Fruit fly (Drosophila melanogaster) whole organism, embryonic: ENCODE measurements around the gene ps.

Experiments used
- ATbp ChIP-seq: fragments of 200-800 bp; sonication (Bioruptor generic); optimal IDR thresholded peaks from 2 replicates; lab custom pipeline; 2017; ENCODE audit warnings: missing biosample characterization, mild to moderate bottlenecking, missing genetic modification characterization, missing genetic modification reagents
- Ada2b ChIP-seq: fragments of 200-800 bp; sonication (Bioruptor generic); IDR thresholded peaks from 2 replicates; pipeline ENCODE4 v1.3.6; 2022; ENCODE audit warnings: missing biosample characterization, missing genetic modification characterization
- CG10209 ChIP-seq: fragments of 200-800 bp; sonication (Bioruptor generic); optimal IDR thresholded peaks from 3 replicates; lab custom pipeline; 2017; ENCODE audit warnings: missing biosample characterization, mild to moderate bottlenecking, missing genetic modification characterization, missing genetic modification reagents
- CG10321 ChIP-seq: fragments of 200-800 bp; sonication (Bioruptor generic); IDR thresholded peaks from 2 replicates; pipeline ENCODE4 v1.3.6; 2022; ENCODE audit warnings: missing biosample characterization, missing genetic modification characterization
- CG11560 ChIP-seq: fragments of 200-800 bp; sonication (Bioruptor generic); IDR thresholded peaks from 3 replicates; pipeline ENCODE4 v1.3.6; 2022; ENCODE audit warnings: missing biosample characterization, missing genetic modification characterization
- CG12942 ChIP-seq: fragments of 200-800 bp; sonication (Bioruptor generic); optimal IDR thresholded peaks from 3 replicates; lab custom pipeline; 2016; ENCODE audit warnings: missing biosample characterization, missing genetic modification characterization
- CG14710 ChIP-seq: fragments of 200-800 bp; sonication (Bioruptor generic); optimal IDR thresholded peaks from 3 replicates; lab custom pipeline; 2019; ENCODE audit warnings: missing biosample characterization, mild to moderate bottlenecking, missing genetic modification characterization, moderate library complexity
- CG15011 ChIP-seq: fragments of 200-800 bp; sonication (Bioruptor generic); optimal IDR thresholded peaks from 3 replicates; lab custom pipeline; 2018; ENCODE audit warnings: missing biosample characterization, mild to moderate bottlenecking, missing genetic modification characterization
- CG15479 ChIP-seq: fragments of 200-800 bp; sonication (Bioruptor generic); optimal IDR thresholded peaks from 3 replicates; lab custom pipeline; 2019; ENCODE audit warnings: missing biosample characterization, mild to moderate bottlenecking, missing genetic modification characterization, moderate library complexity
- CG1602 ChIP-seq: fragments of 200-800 bp; sonication (Bioruptor generic); optimal IDR thresholded peaks from 3 replicates; lab custom pipeline; 2016; ENCODE audit warnings: missing biosample characterization, missing genetic modification characterization
- CG17359 ChIP-seq: fragments of 200-800 bp; sonication (Bioruptor generic); optimal IDR thresholded peaks from 3 replicates; lab custom pipeline; 2018; ENCODE audit warnings: missing biosample characterization, mild to moderate bottlenecking, missing genetic modification characterization, moderate library complexity
- CG17568 ChIP-seq: fragments of 200-800 bp; sonication (Bioruptor generic); optimal IDR thresholded peaks from 2 replicates; lab custom pipeline; 2018; ENCODE audit warnings: missing biosample characterization, mild to moderate bottlenecking, missing genetic modification characterization, moderate library complexity
- CG18619 ChIP-seq: fragments of 200-800 bp; sonication (Bioruptor generic); optimal IDR thresholded peaks from 3 replicates; lab custom pipeline; 2017; ENCODE audit warnings: missing biosample characterization, mild to moderate bottlenecking, missing genetic modification characterization
- CG4282 ChIP-seq: fragments of 200-800 bp; sonication (Bioruptor generic); optimal IDR thresholded peaks from 2 replicates; lab custom pipeline; 2016; ENCODE audit warnings: missing biosample characterization, missing genetic modification characterization
- CG4360 ChIP-seq: fragments of 200-800 bp; sonication (Bioruptor generic); IDR thresholded peaks from 2 replicates; pipeline ENCODE4 v1.3.6; 2022; ENCODE audit warnings: missing biosample characterization, missing genetic modification characterization
- CG43689 ChIP-seq: fragments of 200-800 bp; sonication (Bioruptor generic); IDR thresholded peaks from 2 replicates; pipeline ENCODE4 v1.3.6; 2022; ENCODE audit warnings: missing biosample characterization, missing genetic modification characterization
- CG7357 ChIP-seq: fragments of 200-800 bp; sonication (Bioruptor generic); IDR thresholded peaks from 3 replicates; pipeline ENCODE4 v1.3.6; 2022; ENCODE audit warnings: missing biosample characterization, missing genetic modification characterization
- CG7987 ChIP-seq: fragments of 200-800 bp; sonication (Bioruptor generic); optimal IDR thresholded peaks from 2 replicates; lab custom pipeline; 2018; ENCODE audit warnings: missing biosample characterization, mild to moderate bottlenecking, missing genetic modification characterization, moderate library complexity
- CG8281 ChIP-seq: fragments of 200-800 bp; sonication (Bioruptor generic); optimal IDR thresholded peaks from 2 replicates; lab custom pipeline; 2018; ENCODE audit warnings: missing biosample characterization, mild to moderate bottlenecking, missing genetic modification characterization, moderate library complexity
- CG9215 ChIP-seq: fragments of 200-800 bp; sonication (Bioruptor generic); IDR thresholded peaks from 2 replicates; pipeline ENCODE4 v1.3.6; 2022; ENCODE audit warnings: missing biosample characterization, missing genetic modification characterization
- D19A ChIP-seq: fragments of 200-800 bp; optimal IDR thresholded peaks from 3 replicates; lab custom pipeline; 2019; ENCODE audit warnings: missing biosample characterization, mild to moderate bottlenecking, missing genetic modification characterization, moderate library complexity
- Dp ChIP-seq: fragments of 200-800 bp; sonication (Bioruptor generic); optimal IDR thresholded peaks from 2 replicates; lab custom pipeline; 2018; ENCODE audit warnings: missing biosample characterization, mild to moderate bottlenecking, missing genetic modification characterization, moderate library complexity
- ERR ChIP-seq: fragments of 200-800 bp; sonication (Bioruptor generic); optimal IDR thresholded peaks from 2 replicates; lab custom pipeline; 2016; ENCODE audit warnings: missing biosample characterization, missing genetic modification characterization
- Ets65A ChIP-seq: fragments of 200-800 bp; sonication (Bioruptor generic); peaks from one replicate; lab custom pipeline; 2016; ENCODE audit warnings: missing biosample characterization, missing genetic modification characterization
- H15 ChIP-seq: fragments of 200-800 bp; sonication (Bioruptor generic); IDR thresholded peaks from 3 replicates; pipeline ENCODE4 v1.3.6; 2022; ENCODE audit warnings: missing biosample characterization, missing genetic modification characterization
- Hr3 ChIP-seq: fragments of 200-800 bp; sonication (Bioruptor generic); optimal IDR thresholded peaks from 3 replicates; lab custom pipeline; 2016; ENCODE audit warnings: missing biosample characterization, missing genetic modification characterization
- Lpt ChIP-seq: fragments of >200 bp; optimal IDR thresholded peaks from 2 replicates; lab custom pipeline; 2018; ENCODE audit warnings: missing biosample characterization, missing genetic modification characterization
- Max ChIP-seq: fragments of 200-800 bp; sonication (Bioruptor generic); optimal IDR thresholded peaks from 2 replicates; lab custom pipeline; 2016; ENCODE audit warnings: missing biosample characterization, mild to moderate bottlenecking, missing genetic modification characterization
- Nf-YC ChIP-seq: fragments of 200-800 bp; optimal IDR thresholded peaks from 3 replicates; lab custom pipeline; 2019; ENCODE audit warnings: missing biosample characterization, mild to moderate bottlenecking, missing genetic modification characterization, moderate library complexity
- Oli ChIP-seq: fragments of 200-800 bp; sonication (Bioruptor generic); optimal IDR thresholded peaks from 2 replicates; lab custom pipeline; 2018; ENCODE audit warnings: missing biosample characterization, mild to moderate bottlenecking, missing genetic modification characterization, moderate library complexity
- PHDP ChIP-seq: fragments of 200-800 bp; sonication (Bioruptor generic); optimal IDR thresholded peaks from 3 replicates; lab custom pipeline; 2018; ENCODE audit warnings: missing biosample characterization, mild to moderate bottlenecking, missing genetic modification characterization, moderate library complexity
- Ptx1 ChIP-seq: fragments of 200-800 bp; sonication (Bioruptor generic); IDR thresholded peaks from 2 replicates; pipeline ENCODE4 v1.3.6; 2022; ENCODE audit warnings: missing biosample characterization, missing genetic modification characterization
- Vsx1 ChIP-seq: fragments of 200-800 bp; sonication (Bioruptor generic); optimal IDR thresholded peaks from 2 replicates; lab custom pipeline; 2017; ENCODE audit warnings: missing biosample characterization, mild to moderate bottlenecking, missing genetic modification characterization, missing genetic modification reagents
- abd-A ChIP-seq: fragments of 200-800 bp; sonication (Bioruptor generic); optimal IDR thresholded peaks from 3 replicates; lab custom pipeline; 2019; ENCODE audit warnings: missing biosample characterization, mild to moderate bottlenecking, missing genetic modification characterization, moderate library complexity
- ase ChIP-seq: fragments of 200-800 bp; sonication (Bioruptor generic); IDR thresholded peaks from 3 replicates; pipeline ENCODE4 v1.3.6; 2022; ENCODE audit warnings: missing biosample characterization, missing genetic modification characterization
- bab2 ChIP-seq: fragments of 200-800 bp; sonication (Bioruptor generic); optimal IDR thresholded peaks from 2 replicates; lab custom pipeline; 2016; ENCODE audit warnings: missing biosample characterization, missing genetic modification characterization
- chn ChIP-seq: fragments of 200-800 bp; sonication (Bioruptor generic); optimal IDR thresholded peaks from 2 replicates; lab custom pipeline; 2016; ENCODE audit warnings: missing biosample characterization, missing genetic modification characterization
- corto ChIP-seq: fragments of 200-800 bp; sonication (Bioruptor generic); optimal IDR thresholded peaks from 2 replicates; lab custom pipeline; 2016; ENCODE audit warnings: missing biosample characterization, mild to moderate bottlenecking, missing genetic modification characterization, moderate library complexity
- emc ChIP-seq: fragments of 200-800 bp; sonication (Bioruptor generic); optimal IDR thresholded peaks from 2 replicates; lab custom pipeline; 2016; ENCODE audit warnings: missing biosample characterization, missing genetic modification characterization
- fd3F ChIP-seq: fragments of 200-800 bp; sonication (Bioruptor generic); optimal IDR thresholded peaks from 2 replicates; lab custom pipeline; 2018; ENCODE audit warnings: missing biosample characterization, mild to moderate bottlenecking, missing genetic modification characterization, moderate library complexity
- gce ChIP-seq: fragments of 200-800 bp; sonication (Bioruptor generic); IDR thresholded peaks from 3 replicates; pipeline ENCODE4 v1.3.6; 2022; ENCODE audit warnings: missing biosample characterization, missing genetic modification characterization
- gsb-n ChIP-seq: fragments of 200-800 bp; sonication (Bioruptor generic); optimal IDR thresholded peaks from 3 replicates; lab custom pipeline; 2018; ENCODE audit warnings: missing biosample characterization, mild to moderate bottlenecking, missing genetic modification characterization
- hbn ChIP-seq: fragments of 200-800 bp; sonication (Bioruptor generic); IDR thresholded peaks from 2 replicates; pipeline ENCODE4 v1.3.6; 2022; ENCODE audit warnings: missing biosample characterization, missing genetic modification characterization; ENCODE audit not compliant: partially characterized antibody
- insv ChIP-seq, 2 experiments: fragments of 200-800 bp; sonication (Bioruptor generic); optimal IDR thresholded peaks; 3 replicates each; lab custom pipeline; 2016 to 2018; ENCODE audit warnings: missing biosample characterization in 2 of 2, missing genetic modification characterization in 2 of 2
- ken ChIP-seq: fragments of 200-800 bp; sonication (Bioruptor generic); IDR thresholded peaks from 3 replicates; pipeline ENCODE4 v1.3.6; 2022; ENCODE audit warnings: missing biosample characterization, missing genetic modification characterization
- lola ChIP-seq, 3 experiments: fragments of >200 bp in 2 of 3; fragments of 200-800 bp in 1 of 3; sonication (Bioruptor generic) in 1 of 3; optimal IDR thresholded peaks; 2 replicates each; lab custom pipeline; 2017 to 2019; ENCODE audit warnings: missing biosample characterization in 3 of 3, missing genetic modification characterization in 3 of 3, mild to moderate bottlenecking in 1 of 3, moderate library complexity in 1 of 3
- pfk ChIP-seq: fragments of 200-800 bp; sonication (Bioruptor generic); optimal IDR thresholded peaks from 2 replicates; lab custom pipeline; 2018; ENCODE audit warnings: missing biosample characterization, mild to moderate bottlenecking, missing genetic modification characterization, moderate library complexity
- pita ChIP-seq: fragments of 200-800 bp; sonication (Bioruptor generic); optimal IDR thresholded peaks from 2 replicates; lab custom pipeline; 2017; ENCODE audit warnings: missing biosample characterization, mild to moderate bottlenecking, missing genetic modification characterization
- prd ChIP-seq, 3 experiments: fragments of >200 bp in 2 of 3; fragments of 200-800 bp in 1 of 3; sonication (Bioruptor generic) in 1 of 3; optimal IDR thresholded peaks in 2 of 3; IDR thresholded peaks in 1 of 3; 2 replicates in 2 of 3; 3 replicates in 1 of 3; pipeline versions ENCODE4 v1.3.6 to Lab custom; 2017 to 2022; ENCODE audit warnings: missing biosample characterization in 1 of 3, missing genetic modification characterization in 1 of 3
- run ChIP-seq: fragments of 200-800 bp; sonication (Bioruptor generic); optimal IDR thresholded peaks from 3 replicates; lab custom pipeline; 2018; ENCODE audit warnings: missing biosample characterization, mild to moderate bottlenecking, missing genetic modification characterization
- tio ChIP-seq: fragments of 200-800 bp; sonication (Bioruptor generic); optimal IDR thresholded peaks from 2 replicates; lab custom pipeline; 2017; ENCODE audit warnings: missing biosample characterization, missing genetic modification characterization, inconsistent platforms

The ps gene

DNA sequence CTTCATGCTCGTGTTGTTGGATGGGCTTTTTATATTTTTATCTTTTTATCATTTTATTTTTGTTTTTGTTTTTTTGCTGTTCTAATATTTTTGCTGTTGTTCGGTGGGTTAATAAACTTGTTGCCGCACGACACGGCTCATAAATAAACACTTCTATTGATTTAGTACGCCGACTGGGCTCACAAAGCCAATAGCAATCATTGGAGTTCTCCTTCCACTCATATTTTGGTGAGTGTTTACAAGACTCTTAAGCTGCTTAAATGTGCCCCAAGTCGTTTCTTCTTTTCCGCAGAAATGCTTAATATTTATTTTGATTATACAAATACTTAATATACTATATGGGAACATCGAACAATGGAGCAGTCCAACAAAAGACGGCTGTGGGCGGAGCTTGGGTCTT lies 27.5 kb upstream of the ps start (continued):
- no peak for TF ChIP-seq corto
- TF ChIP-seq CG4360 (GFP tag; lab: Robert Waterston, UW): no peak
- TF ChIP-seq CG12942: no peak
- TF ChIP-seq Vsx1 (GFP tag; lab: Kevin White, UChicago): peak; percentile 63
- no peak for TF ChIP-seq CG10321 (GFP tag; lab: Robert Waterston, UW)
- no peak for TF ChIP-seq CG14710
- TF ChIP-seq prd (optimal IDR thresholded peaks at IDR 0.05; lab: Kevin White, UChicago): no peak
- no peak for TF ChIP-seq prd (GFP tag; IDR thresholded peaks at IDR 0.05; lab: Robert Waterston, UW)
- no peak for TF ChIP-seq lola (GFP tag; optimal IDR thresholded peaks at IDR 0.05; lab: Kevin White, UChicago)
- no peak for TF ChIP-seq CG17359
- no peak for TF ChIP-seq CG9215
- no peak for TF ChIP-seq Max (GFP tag; lab: Kevin White, UChicago)
- TF ChIP-seq insv (GFP tag; optimal IDR thresholded peaks at IDR 0.05; lab: Kevin White, UChicago): no peak
- TF ChIP-seq CG8281 (tag; lab: Kevin White, UChicago): no peak
- no peak for TF ChIP-seq CG7357 (GFP tag; lab: Robert Waterston, UW)
- TF ChIP-seq ATbp: peak; percentile 50
- TF ChIP-seq ase (GFP tag; lab: Robert Waterston, UW): no peak
- no peak for TF ChIP-seq bab2 (GFP tag; lab: Kevin White, UChicago)
- peak; percentile 41 for TF ChIP-seq Nf-YC (tag; lab: Kevin White, UChicago)
- no peak for TF ChIP-seq Oli
- TF ChIP-seq chn (GFP tag; lab: Kevin White, UChicago): no peak
- no peak for TF ChIP-seq ERR (GFP tag; lab: Kevin White, UChicago)
- TF ChIP-seq CG15479: no peak
- TF ChIP-seq pita (GFP tag; lab: Kevin White, UChicago): no peak
- TF ChIP-seq emc (GFP tag; lab: Kevin White, UChicago): no peak
- TF ChIP-seq CG17568 (GFP tag; lab: Kevin White, UChicago): peak; percentile 46
- peak; percentile 34 for TF ChIP-seq gsb-n (tag; lab: Kevin White, UChicago)
- no peak for TF ChIP-seq CG18619 (GFP tag; lab: Kevin White, UChicago)
- TF ChIP-seq ken (GFP tag; lab: Robert Waterston, UW): no peak
- TF ChIP-seq fd3F (GFP tag; lab: Kevin White, UChicago): no peak
- no peak for TF ChIP-seq gce (GFP tag; lab: Robert Waterston, UW)
- no peak for TF ChIP-seq Hr3 (GFP tag; lab: Kevin White, UChicago)
- TF ChIP-seq abd-A (tag; lab: Kevin White, UChicago): no peak
- TF ChIP-seq CG4282 (GFP tag; lab: Kevin White, UChicago): no peak
- peak; percentile 5 for TF ChIP-seq CG10209 (GFP tag; lab: Kevin White, UChicago)
- no peak for TF ChIP-seq Ets65A (GFP tag; lab: Kevin White, UChicago)
- TF ChIP-seq Dp (GFP tag; lab: Kevin White, UChicago): no peak
- no peak for TF ChIP-seq run (tag; lab: Kevin White, UChicago)
- peak; percentile 33 for TF ChIP-seq CG15011 (GFP tag; lab: Kevin White, UChicago)
- TF ChIP-seq D19A (tag; lab: Kevin White, UChicago): no peak
- no peak for TF ChIP-seq Lpt (GFP tag; lab: Kevin White, UChicago)
- peak; percentile 48 for TF ChIP-seq PHDP
- TF ChIP-seq Ptx1 (GFP tag; lab: Robert Waterston, UW): no peak
- TF ChIP-seq CG7987 (GFP tag; lab: Kevin White, UChicago): peak; percentile 37
- no peak for TF ChIP-seq Ada2b
- TF ChIP-seq CG43689 (GFP tag; lab: Robert Waterston, UW): no peak
- no peak for TF ChIP-seq CG11560 (tag; lab: Robert Waterston, UW)
- no peak for TF ChIP-seq H15 (GFP tag; lab: Robert Waterston, UW)
- no peak for TF ChIP-seq tio (GFP tag; lab: Kevin White, UChicago)
- TF ChIP-seq pfk (GFP tag; lab: Kevin White, UChicago): no peak
- no peak for TF ChIP-seq hbn
- no peak for TF ChIP-seq CG1602
